Worm (Caenorhabditis elegans) whole organism, L4 larva: ENCODE results near the gene F55A11.8.

Experiments used
- D1046.2 ChIP-seq: fragments of 200-800 bp; sonication (Bioruptor generic); IDR thresholded peaks from 2 replicates; pipeline ENCODE4 v1.3.6; 2022; ENCODE audit warnings: missing genetic modification characterization, missing compliant biosample characterization
- F10B5.3 ChIP-seq: sonication (generic microtip); optimal IDR thresholded peaks from 2 replicates; lab custom pipeline; 2016; ENCODE audit warnings: mild to moderate bottlenecking, missing genetic modification characterization, missing compliant biosample characterization
- F26F4.8 ChIP-seq: fragments of 200-800 bp; sonication (Bioruptor generic); conservative IDR thresholded peaks from 2 replicates; pipeline ENCODE4 v1.3.6; 2022; ENCODE audit warnings: missing genetic modification characterization, missing compliant biosample characterization
- F44E2.7 ChIP-seq: fragments of 200-800 bp; sonication (Bioruptor generic); IDR thresholded peaks from 2 replicates; pipeline ENCODE4 v2.1.2; 2022; ENCODE audit warnings: missing genetic modification characterization, missing compliant biosample characterization
- F49E8.2 ChIP-seq: sonication (generic microtip); optimal IDR thresholded peaks from 2 replicates; lab custom pipeline; 2016; ENCODE audit warnings: missing compliant biosample characterization, mild to moderate bottlenecking, missing genetic modification characterization, borderline replicate concordance
- T20F7.1 ChIP-seq: fragments of 200-800 bp; sonication (Bioruptor generic); optimal IDR thresholded peaks from 2 replicates; lab custom pipeline; 2018; ENCODE audit warnings: mild to moderate bottlenecking, missing genetic modification characterization, missing compliant biosample characterization
- T26A8.4 ChIP-seq: fragments of 200-800 bp; sonication (Bioruptor generic); IDR thresholded peaks from 2 replicates; pipeline ENCODE4 v1.3.6; 2022; ENCODE audit warnings: missing genetic modification characterization, missing compliant biosample characterization
- Y105C5A.15 ChIP-seq: fragments of 200-800 bp; sonication (Bioruptor generic); IDR thresholded peaks from 2 replicates; pipeline ENCODE4 v1.3.6; 2022; ENCODE audit warnings: missing genetic modification characterization, missing compliant biosample characterization
- Y5F2A.4 ChIP-seq: fragments of 200-800 bp; sonication (Bioruptor generic); optimal IDR thresholded peaks from 2 replicates; lab custom pipeline; 2018; ENCODE audit warnings: mild to moderate bottlenecking, missing genetic modification characterization, missing compliant biosample characterization
- Y75B8A.6 ChIP-seq: fragments of 200-800 bp; sonication (Bioruptor generic); IDR thresholded peaks from 2 replicates; pipeline ENCODE4 v1.3.6; 2022; ENCODE audit warnings: missing genetic modification reagents, missing genetic modification characterization, missing compliant biosample characterization
- ZK546.5 ChIP-seq, 2 experiments: sonication (generic microtip); optimal IDR thresholded peaks; 2 replicates each; lab custom pipeline; 2017; ENCODE audit warnings: missing biosample characterization in 2 of 2, missing genetic modification characterization in 2 of 2
- aha-1 ChIP-seq: fragments of 150-350 bp; peaks from one replicate; lab custom pipeline; 2014; ENCODE audit warnings: missing biosample characterization, missing genetic modification characterization
- ama-1 ChIP-seq: fragments of 150-350 bp; optimal IDR thresholded peaks from 2 replicates; lab custom pipeline; 2014; ENCODE audit warnings: inconsistent platforms, mixed read lengths
- arid-1 ChIP-seq: fragments of 200-800 bp; sonication (Bioruptor generic); conservative IDR thresholded peaks from 2 replicates; pipeline ENCODE4 v1.3.6; 2022; ENCODE audit warnings: missing genetic modification reagents, missing genetic modification characterization, missing compliant biosample characterization
- ceh-28 ChIP-seq: fragments of 150-350 bp; optimal IDR thresholded peaks from 2 replicates; lab custom pipeline; 2014; ENCODE audit warnings: missing biosample characterization, missing genetic modification reagents, missing genetic modification characterization
- ceh-32 ChIP-seq: sonication (generic microtip); optimal IDR thresholded peaks from 2 replicates; lab custom pipeline; 2016; ENCODE audit warnings: mild to moderate bottlenecking, missing genetic modification characterization, missing compliant biosample characterization; ENCODE audit not compliant: poor library complexity
- ceh-44 ChIP-seq: fragments of 200-800 bp; sonication (Bioruptor generic); IDR thresholded peaks from 2 replicates; pipeline ENCODE4 v1.3.6; 2022; ENCODE audit warnings: missing genetic modification reagents, missing genetic modification characterization, missing compliant biosample characterization
- ces-1 ChIP-seq: fragments of 150-350 bp; sonication (generic microtip); optimal IDR thresholded peaks from 4 replicates; lab custom pipeline; 2014; ENCODE audit warnings: missing biosample characterization, missing genetic modification reagents, missing genetic modification characterization
- ctbp-1 ChIP-seq: fragments of 200-800 bp; sonication (Bioruptor generic); IDR thresholded peaks from 2 replicates; pipeline ENCODE4 v1.3.6; 2022; ENCODE audit warnings: missing genetic modification reagents, missing genetic modification characterization, missing compliant biosample characterization
- daf-8 ChIP-seq: fragments of 200-800 bp; sonication (Bioruptor generic); IDR thresholded peaks from 2 replicates; pipeline ENCODE4 v1.3.6; 2022; ENCODE audit warnings: missing genetic modification characterization, missing compliant biosample characterization
- dmd-6 ChIP-seq: fragments of 200-800 bp; sonication (Bioruptor generic); IDR thresholded peaks from 2 replicates; pipeline ENCODE4 v1.3.6; 2022; ENCODE audit warnings: missing genetic modification reagents, missing genetic modification characterization, missing compliant biosample characterization
- dmd-8 ChIP-seq: fragments of 200-800 bp; sonication (Bioruptor generic); IDR thresholded peaks from 2 replicates; pipeline ENCODE4 v1.3.6; 2022; ENCODE audit warnings: missing genetic modification characterization, missing compliant biosample characterization
- dpl-1 ChIP-seq: fragments of 150-350 bp; optimal IDR thresholded peaks from 2 replicates; lab custom pipeline; 2014; ENCODE audit warnings: missing biosample characterization, missing genetic modification reagents, missing genetic modification characterization
- duxl-1 ChIP-seq: sonication (generic microtip); optimal IDR thresholded peaks from 2 replicates; lab custom pipeline; 2016; ENCODE audit warnings: mild to moderate bottlenecking, missing genetic modification characterization, moderate library complexity, missing compliant biosample characterization; ENCODE audit not compliant: poor library complexity
- egl-27 ChIP-seq: sonication (generic microtip); optimal IDR thresholded peaks from 3 replicates; lab custom pipeline; 2017; ENCODE audit warnings: missing biosample characterization, missing genetic modification reagents, missing genetic modification characterization
- fkh-10 ChIP-seq: fragments of 150-350 bp; optimal IDR thresholded peaks from 2 replicates; lab custom pipeline; 2014; ENCODE audit warnings: missing biosample characterization, missing genetic modification reagents, missing genetic modification characterization
- fos-1 ChIP-seq: fragments of 150-350 bp; optimal IDR thresholded peaks from 2 replicates; lab custom pipeline; 2014; ENCODE audit warnings: missing biosample characterization, missing genetic modification characterization
- hif-1 ChIP-seq, 2 experiments: sonication (generic microtip); optimal IDR thresholded peaks; 2 replicates each; lab custom pipeline; 2016 to 2017; ENCODE audit warnings: missing compliant biosample characterization in 2 of 2, missing genetic modification characterization in 2 of 2, missing genetic modification reagents in 2 of 2, missing genotype in 2 of 2, mild to moderate bottlenecking in 1 of 2
- hlh-30 ChIP-seq: sonication (generic microtip); optimal IDR thresholded peaks from 2 replicates; lab custom pipeline; 2017; ENCODE audit warnings: antibody characterized with exemption, mild to moderate bottlenecking, missing genetic modification characterization, missing compliant biosample characterization; ENCODE audit not compliant: insufficient read depth
- lin-1 ChIP-seq: fragments of 200-800 bp; sonication (Bioruptor generic); IDR thresholded peaks from 2 replicates; pipeline ENCODE4 v1.3.6; 2022; ENCODE audit warnings: missing genetic modification reagents, missing genetic modification characterization, missing compliant biosample characterization
- lin-39 ChIP-seq: fragments of 150-350 bp; optimal IDR thresholded peaks from 2 replicates; lab custom pipeline; 2014; ENCODE audit warnings: missing biosample characterization, missing genetic modification reagents, missing genetic modification characterization
- lir-3 ChIP-seq: sonication (generic microtip); optimal IDR thresholded peaks from 2 replicates; lab custom pipeline; 2016; ENCODE audit warnings: mild to moderate bottlenecking, missing genetic modification characterization, missing compliant biosample characterization
- lsy-2 ChIP-seq, 2 experiments: fragments of 150-350 bp in 1 of 2; sonication (generic microtip) in 1 of 2; optimal IDR thresholded peaks; 2 replicates each; lab custom pipeline; 2014 to 2017; ENCODE audit warnings: missing biosample characterization in 2 of 2, missing genetic modification characterization in 2 of 2
- madf-5 ChIP-seq, 2 experiments: fragments of 200-800 bp; sonication (Bioruptor generic); IDR thresholded peaks; 2 replicates each; pipeline ENCODE4 v1.3.6; 2022; ENCODE audit warnings: missing compliant biosample characterization in 2 of 2, missing genetic modification characterization in 2 of 2
- mdt-29 ChIP-seq: fragments of 200-800 bp; sonication (Bioruptor generic); IDR thresholded peaks from 2 replicates; pipeline ENCODE4 v1.3.6; 2022; ENCODE audit warnings: missing genetic modification reagents, missing genetic modification characterization, missing compliant biosample characterization
- mxl-2 ChIP-seq: fragments of 200-800 bp; sonication (Bioruptor generic); conservative IDR thresholded peaks from 2 replicates; pipeline ENCODE4 v1.3.6; 2022; ENCODE audit warnings: missing genetic modification reagents, missing genetic modification characterization, missing compliant biosample characterization
- mxl-3 ChIP-seq: fragments of 200-800 bp; sonication (Bioruptor generic); optimal IDR thresholded peaks from 2 replicates; lab custom pipeline; 2018; ENCODE audit warnings: mild to moderate bottlenecking, missing genetic modification characterization, missing compliant biosample characterization
- nhr-10 ChIP-seq: fragments of 150-350 bp; optimal IDR thresholded peaks from 2 replicates; lab custom pipeline; 2014; ENCODE audit warnings: missing biosample characterization, missing genetic modification characterization
- nhr-11 ChIP-seq: fragments of 150-350 bp; optimal IDR thresholded peaks from 2 replicates; lab custom pipeline; 2014; ENCODE audit warnings: missing biosample characterization, missing genetic modification characterization
- nhr-111 ChIP-seq: fragments of 200-800 bp; sonication (Bioruptor generic); optimal IDR thresholded peaks from 2 replicates; lab custom pipeline; 2018; ENCODE audit warnings: mild to moderate bottlenecking, missing genetic modification characterization, missing compliant biosample characterization
- nhr-25 ChIP-seq: sonication (generic microtip); optimal IDR thresholded peaks from 2 replicates; lab custom pipeline; 2017; ENCODE audit warnings: missing genetic modification characterization, mild to moderate bottlenecking, missing compliant biosample characterization, antibody characterized with exemption, moderate library complexity, borderline replicate concordance; ENCODE audit not compliant: insufficient read depth
- nhr-28 ChIP-seq: fragments of 150-350 bp; optimal IDR thresholded peaks from 2 replicates; lab custom pipeline; 2014; ENCODE audit warnings: missing biosample characterization, missing genetic modification characterization
- nhr-42 ChIP-seq: fragments of 200-800 bp; sonication (Bioruptor generic); IDR thresholded peaks from 2 replicates; pipeline ENCODE4 v1.3.6; 2022; ENCODE audit warnings: missing genetic modification characterization, missing compliant biosample characterization
- nhr-48 ChIP-seq: sonication (generic microtip); optimal IDR thresholded peaks from 2 replicates; lab custom pipeline; 2016; ENCODE audit warnings: mild to moderate bottlenecking, missing genetic modification characterization, missing compliant biosample characterization
- nhr-76 ChIP-seq: fragments of 150-350 bp; optimal IDR thresholded peaks from 2 replicates; lab custom pipeline; 2014; ENCODE audit warnings: missing biosample characterization, missing genetic modification characterization
- nhr-77 ChIP-seq: fragments of 150-350 bp; optimal IDR thresholded peaks from 2 replicates; lab custom pipeline; 2014; ENCODE audit warnings: missing biosample characterization, missing genetic modification characterization
- saeg-2 ChIP-seq: fragments of 200-800 bp; sonication (Bioruptor generic); IDR thresholded peaks from 2 replicates; pipeline ENCODE4 v1.3.6; 2022; ENCODE audit warnings: missing genetic modification reagents, missing genetic modification characterization, missing compliant biosample characterization
- snpc-1.2 ChIP-seq: fragments of 200-800 bp; sonication (Bioruptor generic); IDR thresholded peaks from 2 replicates; pipeline ENCODE4 v1.3.6; 2022; ENCODE audit warnings: missing genetic modification reagents, missing genetic modification characterization, missing compliant biosample characterization
- tag-97 ChIP-seq: fragments of 200-800 bp; sonication (Bioruptor generic); IDR thresholded peaks from 2 replicates; pipeline ENCODE4 v1.3.6; 2022; ENCODE audit warnings: missing genetic modification characterization, missing compliant biosample characterization
- tra-1 ChIP-seq: fragments of 200-800 bp; sonication (Bioruptor generic); IDR thresholded peaks from 2 replicates; pipeline ENCODE4 v1.3.6; 2022; ENCODE audit warnings: missing genetic modification reagents, missing genetic modification characterization, missing compliant biosample characterization
- zfp-2 ChIP-seq: sonication (generic microtip); optimal IDR thresholded peaks from 2 replicates; lab custom pipeline; 2016; ENCODE audit warnings: mild to moderate bottlenecking, missing genetic modification characterization, missing compliant biosample characterization
- ztf-7 ChIP-seq: fragments of 150-350 bp; optimal IDR thresholded peaks from 2 replicates; lab custom pipeline; 2014; ENCODE audit warnings: missing biosample characterization, missing genetic modification characterization

The F55A11.8 gene

ce11 chrV:11823978-11824377 lies 36.0 kb downstream of the F55A11.8 start (continued):
- TF ChIP-seq dpl-1 (GFP tag; lab: Kevin White, UChicago) = peak; percentile 35
- TF ChIP-seq egl-27 (tag; lab: Kevin White, UChicago) = no peak
- no peak for TF ChIP-seq arid-1 (GFP tag; lab: Robert Waterston, UW)
- TF ChIP-seq Y5F2A.4 = no peak
- no peak for TF ChIP-seq nhr-76 (tag; lab: Kevin White, UChicago)
- TF ChIP-seq ztf-7 = no peak
- TF ChIP-seq madf-5 (GFP tag; IDR thresholded peaks at IDR 0.05; lab: Robert Waterston, UW) = no peak
- no peak for TF ChIP-seq nhr-111
- TF ChIP-seq lsy-2 (tag; optimal IDR thresholded peaks at IDR 0.05; lab: Kevin White, UChicago) = peak in 1 of 2 experiments; percentile 76
- TF ChIP-seq T26A8.4 (GFP tag; lab: Robert Waterston, UW) = peak; percentile 72
- TF ChIP-seq F26F4.8 (GFP tag; lab: Robert Waterston, UW) = no peak
- 0 out of 2 replicates have a peak, but pooled peaks have one; percentile 66 for TF ChIP-seq Y75B8A.6 (GFP tag; lab: Robert Waterston, UW)
- peak; percentile 79 for TF ChIP-seq ama-1
- no peak for TF ChIP-seq F10B5.3 (tag; lab: Kevin White, UChicago)
- peak; percentile 95 for TF ChIP-seq nhr-28
- TF ChIP-seq fos-1 (tag; lab: Kevin White, UChicago) = no peak
- peak; percentile 60; the same call in 1 of the 2 replicates for TF ChIP-seq nhr-42 (GFP tag; lab: Robert Waterston, UW)
- TF ChIP-seq saeg-2 (GFP tag; lab: Robert Waterston, UW) = no peak
- TF ChIP-seq tag-97 (GFP tag; lab: Robert Waterston, UW) = no peak
- peak; percentile 72; the same call in 1 of the 2 replicates for TF ChIP-seq lin-1 (GFP tag; lab: Robert Waterston, UW)
- no peak for TF ChIP-seq ces-1 (GFP tag; lab: Kevin White, UChicago)
- TF ChIP-seq lin-39 (tag; lab: Kevin White, UChicago) = no peak
- peak; percentile 80; the same call in 1 of the 2 replicates for TF ChIP-seq tra-1 (GFP tag; lab: Robert Waterston, UW)
- no peak for TF ChIP-seq ctbp-1 (GFP tag; lab: Robert Waterston, UW)
- TF ChIP-seq mxl-2 (GFP tag; lab: Robert Waterston, UW) = no peak
- TF ChIP-seq nhr-11 (tag; lab: Kevin White, UChicago) = peak; percentile 80
- TF ChIP-seq dmd-6 (GFP tag; lab: Robert Waterston, UW) = peak; percentile 95
- TF ChIP-seq nhr-25 (tag; lab: Kevin White, UChicago) = no peak
- no peak for TF ChIP-seq ZK546.5 (tag; optimal IDR thresholded peaks at IDR 0.05; lab: Kevin White, UChicago)
- TF ChIP-seq ceh-28 (tag; lab: Kevin White, UChicago) = no peak
- no peak for TF ChIP-seq D1046.2
- peak; percentile 95 for TF ChIP-seq hlh-30 (tag; lab: Kevin White, UChicago)
- peak; percentile 42 for TF ChIP-seq mxl-3
- TF ChIP-seq F49E8.2 (tag; lab: Kevin White, UChicago) = no peak
- TF ChIP-seq T20F7.1 (GFP tag; lab: Kevin White, UChicago) = peak; percentile 14
- TF ChIP-seq ceh-32 (tag; lab: Kevin White, UChicago) = no peak
- peak; percentile 98 for TF ChIP-seq nhr-10 (tag; lab: Kevin White, UChicago)
- TF ChIP-seq zfp-2 = no peak
- TF ChIP-seq fkh-10 = no peak
- no peak for TF ChIP-seq daf-8 (GFP tag; lab: Robert Waterston, UW)
- no peak for TF ChIP-seq duxl-1
- TF ChIP-seq snpc-1.2 (GFP tag; lab: Robert Waterston, UW) = no peak
- no peak for TF ChIP-seq ceh-44 (GFP tag; lab: Robert Waterston, UW)
- TF ChIP-seq mdt-29 (GFP tag; lab: Robert Waterston, UW) = peak; percentile 90
- TF ChIP-seq hif-1 (tag; optimal IDR thresholded peaks at IDR 0.05; lab: Kevin White, UChicago) = peak; percentile 77 to 98
- no peak for TF ChIP-seq Y105C5A.15 (GFP tag; lab: Robert Waterston, UW)
- no peak for TF ChIP-seq lir-3 (tag; lab: Kevin White, UChicago)
- no peak for TF ChIP-seq F44E2.7 (GFP tag; lab: Robert Waterston, UW)
- no peak for TF ChIP-seq dmd-8 (GFP tag; lab: Robert Waterston, UW)
- peak; percentile 95 for TF ChIP-seq nhr-48
- TF ChIP-seq nhr-77 (tag; lab: Kevin White, UChicago) = peak; percentile 89
- TF ChIP-seq aha-1 (tag; lab: Kevin White, UChicago) = peak; percentile 99
